Worm (Caenorhabditis elegans) whole organism, late embryonic: ENCODE data around the gene rif-1.2.

Experiments used
- ama-1 ChIP-seq: fragments of 150-350 bp; optimal IDR thresholded peaks from 2 replicates; lab custom pipeline; 2014
- ceh-18 ChIP-seq: sonication (generic microtip); optimal IDR thresholded peaks from 2 replicates; lab custom pipeline; 2016; ENCODE audit warnings: missing genetic modification characterization, missing compliant biosample characterization
- ceh-24 ChIP-seq: sonication (generic microtip); optimal IDR thresholded peaks from 2 replicates; lab custom pipeline; 2016; ENCODE audit warnings: mild to moderate bottlenecking, missing genetic modification characterization, missing compliant biosample characterization
- madf-2 ChIP-seq: sonication (generic microtip); optimal IDR thresholded peaks from 2 replicates; lab custom pipeline; 2017; ENCODE audit warnings: missing genetic modification characterization, missing compliant biosample characterization
- pag-3 ChIP-seq: sonication (generic microtip); optimal IDR thresholded peaks from 2 replicates; lab custom pipeline; 2016; ENCODE audit warnings: missing compliant biosample characterization, missing genetic modification characterization, borderline replicate concordance
- pha-4 ChIP-seq: fragments of 150-350 bp; optimal IDR thresholded peaks from 2 replicates; lab custom pipeline; 2018; ENCODE audit warnings: missing biosample characterization, missing genetic modification reagents, missing genetic modification characterization
- rnt-1 ChIP-seq: sonication (generic microtip); optimal IDR thresholded peaks from 2 replicates; lab custom pipeline; 2016; ENCODE audit warnings: missing genetic modification characterization, missing compliant biosample characterization
- unc-86 ChIP-seq: sonication (generic microtip); optimal IDR thresholded peaks from 2 replicates; lab custom pipeline; 2016; ENCODE audit warnings: missing genetic modification characterization, missing compliant biosample characterization

DNA sequence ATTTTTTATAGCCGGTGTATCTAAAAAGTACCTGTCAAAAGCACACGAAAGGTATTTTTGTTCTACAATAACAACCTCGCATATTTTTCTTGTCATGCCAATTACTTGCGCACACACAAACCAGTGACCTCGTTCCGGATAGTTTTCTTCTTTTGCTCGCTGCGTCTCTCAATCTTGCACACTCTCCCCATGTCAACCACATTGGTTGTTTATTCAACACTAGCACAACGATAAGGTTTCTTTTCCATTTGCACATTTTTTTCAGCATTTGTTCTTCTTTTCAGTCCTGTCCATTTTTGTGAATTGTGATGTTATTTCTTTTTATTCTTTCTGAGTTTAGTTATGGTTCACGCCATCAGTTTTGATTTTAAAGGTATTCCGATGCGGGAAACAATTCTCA, 21.0 kb downstream of the rif-1.2 start, which contains the start of gene F42F12.3:
- no peak for TF ChIP-seq madf-2 (tag; lab: Kevin White, UChicago)
- TF ChIP-seq unc-86 (tag; lab: Kevin White, UChicago) = no peak
- TF ChIP-seq ceh-18 (tag; lab: Kevin White, UChicago) = no peak
- TF ChIP-seq ceh-24 (tag; lab: Kevin White, UChicago) = no peak
- no peak for TF ChIP-seq ama-1 (lab: Kevin White, UChicago)
- TF ChIP-seq pag-3 (tag; lab: Kevin White, UChicago) = no peak
- no peak for TF ChIP-seq pha-4
- no peak for TF ChIP-seq rnt-1
